Worm (Caenorhabditis elegans) whole organism, L4/young adult: ENCODE results near the gene T14G12.12.

Experiments
- W03F9.2 ChIP-seq: fragments of 150-350 bp; optimal IDR thresholded peaks from 2 replicates; lab custom pipeline; 2014; ENCODE audit warnings: missing biosample characterization, missing genetic modification characterization
- dao-5 ChIP-seq: sonication (generic microtip); optimal IDR thresholded peaks from 2 replicates; lab custom pipeline; 2016; ENCODE audit warnings: missing genotype, missing genetic modification characterization, moderate library complexity, missing compliant biosample characterization
- him-1 ChIP-seq: sonication (generic microtip); optimal IDR thresholded peaks from 2 replicates; lab custom pipeline; 2016; ENCODE audit warnings: missing genotype, missing genetic modification reagents, missing genetic modification characterization, missing compliant biosample characterization

The T14G12.12 gene

ce11 chrX:3751370-3751769, 6.9 kb downstream of the T14G12.12 start:
- TF ChIP-seq him-1 (tag; lab: Kevin White, UChicago) (no peak), dao-5 (tag; lab: Kevin White, UChicago) (no peak), W03F9.2 (tag; lab: Kevin White, UChicago) (no peak)

ce11 chrX:3743190-3743589, 15.1 kb downstream of the T14G12.12 start:
- TF ChIP-seq W03F9.2 (tag; lab: Kevin White, UChicago) (no peak), him-1 (tag; lab: Kevin White, UChicago) (no peak), dao-5 (tag; lab: Kevin White, UChicago) (no peak)

ce11 chrX:3742223-3742622, 16.1 kb downstream of the T14G12.12 start, which contains the start of gene fkh-2:
Gene fkh-2, minus strand, starts transcription at chrX:3742323.
- TF ChIP-seq W03F9.2 (tag; lab: Kevin White, UChicago) (no peak), dao-5 (tag; lab: Kevin White, UChicago) (no peak), him-1 (tag; lab: Kevin White, UChicago) (no peak)

ce11 chrX:3738617-3739016, 19.7 kb downstream of the T14G12.12 start:
- TF ChIP-seq him-1 (tag; lab: Kevin White, UChicago) (no peak), dao-5 (tag; lab: Kevin White, UChicago) (no peak), W03F9.2 (tag; lab: Kevin White, UChicago) (no peak)

ce11 chrX:3733732-3734131, 24.6 kb downstream of the T14G12.12 start, which contains the start of gene tag-18:
Gene tag-18, minus strand, starts transcription at chrX:3734036.
- TF ChIP-seq W03F9.2 (tag; lab: Kevin White, UChicago) (no peak), dao-5 (tag; lab: Kevin White, UChicago) (no peak), him-1 (tag; lab: Kevin White, UChicago) (no peak)

ce11 chrX:3733321-3733720, 25.0 kb downstream of the T14G12.12 start:
- TF ChIP-seq dao-5 (tag; lab: Kevin White, UChicago): no peak
- TF ChIP-seq him-1 (tag; lab: Kevin White, UChicago): no peak
- no peak for TF ChIP-seq W03F9.2 (tag; lab: Kevin White, UChicago)

- no peak for TF ChIP-seq him-1 (tag; lab: Kevin White, UChicago)
- no peak for TF ChIP-seq W03F9.2 (tag; lab: Kevin White, UChicago)
- TF ChIP-seq dao-5 (tag; lab: Kevin White, UChicago): no peak
Observed at ce11 chrX:3728970-3729369, 29.3 kb downstream of the T14G12.12 start, which contains the start of gene aex-4. Gene aex-4, plus strand, starts transcription at chrX:3729281.

ce11 chrX:3727274-3727673, 31.0 kb downstream of the T14G12.12 start, which contains the start of gene nlp-1:
Gene nlp-1, plus strand, starts transcription at chrX:3727574.
- no peak for TF ChIP-seq W03F9.2 (tag; lab: Kevin White, UChicago)
- TF ChIP-seq dao-5 (tag; lab: Kevin White, UChicago): no peak
- TF ChIP-seq him-1 (tag; lab: Kevin White, UChicago): no peak

- no peak for TF ChIP-seq him-1 (tag; lab: Kevin White, UChicago)
- no peak for TF ChIP-seq dao-5 (tag; lab: Kevin White, UChicago)
- no peak for TF ChIP-seq W03F9.2 (tag; lab: Kevin White, UChicago)
Observed at ce11 chrX:3725437-3725836, 32.9 kb downstream of the T14G12.12 start.

ce11 chrX:3715835-3716234, 42.5 kb downstream of the T14G12.12 start:
- TF ChIP-seq dao-5 (tag; lab: Kevin White, UChicago): no peak
- TF ChIP-seq W03F9.2 (tag; lab: Kevin White, UChicago): no peak
- TF ChIP-seq him-1 (tag; lab: Kevin White, UChicago): no peak

ce11 chrX:3714797-3715196, 43.5 kb downstream of the T14G12.12 start, which contains the start of gene C01C4.2:
Gene C01C4.2, plus strand, starts transcription at chrX:3715097.
- TF ChIP-seq dao-5 (tag; lab: Kevin White, UChicago) (no peak), him-1 (tag; lab: Kevin White, UChicago) (no peak), W03F9.2 (tag; lab: Kevin White, UChicago) (no peak)

ce11 chrX:3711581-3712101, 46.7 kb downstream of the T14G12.12 start:
- TF ChIP-seq dao-5 (tag; lab: Kevin White, UChicago) (no peak), W03F9.2 (tag; lab: Kevin White, UChicago) (no peak), him-1 (tag; lab: Kevin White, UChicago) (no peak)

ce11 chrX:3709747-3710146, 48.6 kb downstream of the T14G12.12 start:
- TF ChIP-seq dao-5 (tag; lab: Kevin White, UChicago) (no peak), him-1 (tag; lab: Kevin White, UChicago) (no peak), W03F9.2 (tag; lab: Kevin White, UChicago) (no peak)
